Worm (Caenorhabditis elegans) whole organism, early embryonic: Measurements from ENCODE around the gene T27D12.1.

Experiments
- B0310.2 ChIP-seq: sonication (generic microtip); optimal IDR thresholded peaks from 2 replicates; lab custom pipeline; 2016; ENCODE audit warnings: mild to moderate bottlenecking, missing genetic modification characterization, missing compliant biosample characterization
- F13C5.2 ChIP-seq: sonication (generic microtip); optimal IDR thresholded peaks from 2 replicates; lab custom pipeline; 2017; ENCODE audit warnings: mild to moderate bottlenecking, missing genetic modification characterization, inconsistent platforms, missing compliant biosample characterization
- aly-1 ChIP-seq: sonication (generic microtip); optimal IDR thresholded peaks from 2 replicates; lab custom pipeline; 2016; ENCODE audit warnings: missing genetic modification characterization, missing compliant biosample characterization
- ama-1 ChIP-seq: fragments of 150-350 bp; optimal IDR thresholded peaks from 2 replicates; lab custom pipeline; 2014
- ceh-13 ChIP-seq: fragments of 200-800 bp; sonication (Bioruptor generic); optimal IDR thresholded peaks from 2 replicates; lab custom pipeline; 2018; ENCODE audit warnings: mild to moderate bottlenecking, missing genetic modification characterization, missing compliant biosample characterization
- ceh-36 ChIP-seq: sonication (generic microtip); optimal IDR thresholded peaks from 2 replicates; lab custom pipeline; 2016; ENCODE audit warnings: missing genetic modification characterization, inconsistent platforms, missing compliant biosample characterization
- ets-7 ChIP-seq: sonication (generic microtip); optimal IDR thresholded peaks from 2 replicates; lab custom pipeline; 2016; ENCODE audit warnings: missing genotype, missing genetic modification characterization, missing compliant biosample characterization
- flt-1 ChIP-seq: fragments of 200-800 bp; sonication (Bioruptor generic); IDR thresholded peaks from 2 replicates; pipeline ENCODE4 v1.3.6; 2022; ENCODE audit warnings: missing genetic modification characterization, missing compliant biosample characterization
- hmbx-1 ChIP-seq: sonication (generic microtip); optimal IDR thresholded peaks from 2 replicates; lab custom pipeline; 2016; ENCODE audit warnings: mild to moderate bottlenecking, missing genetic modification characterization, missing compliant biosample characterization
- hnd-1 ChIP-seq: sonication (generic microtip); optimal IDR thresholded peaks from 2 replicates; lab custom pipeline; 2016; ENCODE audit warnings: missing genetic modification characterization, missing compliant biosample characterization
- pes-1 ChIP-seq: fragments of 200-800 bp; sonication (Bioruptor generic); IDR thresholded peaks from 2 replicates; pipeline ENCODE4 v1.3.6; 2022; ENCODE audit warnings: missing genetic modification reagents, missing genetic modification characterization, missing compliant biosample characterization
- scrt-1 ChIP-seq: fragments of 200-800 bp; sonication (Bioruptor generic); IDR thresholded peaks from 2 replicates; pipeline ENCODE4 v1.3.6; 2022; ENCODE audit warnings: missing genetic modification characterization, missing compliant biosample characterization
- tbx-11 ChIP-seq: fragments of 200-800 bp; sonication (Bioruptor generic); IDR thresholded peaks from 2 replicates; pipeline ENCODE4 v1.3.6; 2022; ENCODE audit warnings: missing genetic modification characterization, missing compliant biosample characterization
- tbx-37 ChIP-seq: fragments of 200-800 bp; sonication (Bioruptor generic); conservative IDR thresholded peaks from 2 replicates; pipeline ENCODE4 v1.3.6; 2022; ENCODE audit warnings: missing genetic modification reagents, missing genetic modification characterization, missing compliant biosample characterization

DNA sequence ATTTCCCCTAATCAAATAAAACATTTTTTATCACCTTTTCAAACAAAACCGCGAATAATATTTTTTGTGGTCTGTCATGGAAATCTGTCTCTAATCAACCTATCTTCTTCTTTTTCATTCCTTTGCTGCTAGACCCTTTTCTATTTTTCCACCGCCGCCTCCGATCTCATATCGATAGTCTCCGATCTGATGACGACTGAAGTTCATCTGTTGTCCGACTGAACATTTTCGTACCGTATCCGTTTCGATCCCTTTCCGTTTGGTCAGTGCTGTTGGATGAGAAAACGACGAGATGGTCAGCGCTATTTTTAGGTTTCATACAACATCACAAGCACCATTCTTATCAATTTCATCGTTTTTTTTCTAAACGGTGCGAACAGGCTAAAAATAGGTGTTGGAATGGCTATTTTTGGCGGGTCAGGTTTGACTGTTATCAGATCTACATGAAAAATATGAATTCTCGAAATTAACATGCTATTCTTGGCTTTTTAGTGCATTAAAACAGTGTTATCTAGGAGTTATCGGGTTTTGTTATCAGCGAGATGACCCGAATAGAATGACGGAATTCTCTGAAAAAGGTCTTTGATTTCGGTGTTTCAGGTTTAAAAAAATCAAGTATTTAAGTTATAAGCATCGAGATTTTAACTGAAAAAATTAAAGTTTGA is 5.7 kb upstream of the T27D12.1 start:
- TF ChIP-seq ama-1 (lab: Kevin White, UChicago) (no peak), ceh-36 (tag; lab: Kevin White, UChicago) (no peak), hmbx-1 (tag; lab: Kevin White, UChicago) (no peak), F13C5.2 (no peak), ets-7 (tag; lab: Kevin White, UChicago) (no peak), scrt-1 (GFP tag; lab: Robert Waterston, UW) (no peak), flt-1 (no peak), pes-1 (no peak), tbx-11 (no peak), ceh-13 (GFP tag; lab: Kevin White, UChicago) (no peak), B0310.2 (tag; lab: Kevin White, UChicago) (no peak), tbx-37 (no peak), hnd-1 (tag; lab: Kevin White, UChicago) (no peak), aly-1 (tag; lab: Kevin White, UChicago) (no peak)
